Worm (Caenorhabditis elegans) whole organism, L1 larva: ENCODE results near the gene lag-2.

Experiments
- ceh-8 ChIP-seq: fragments of 200-800 bp; sonication (Bioruptor generic); optimal IDR thresholded peaks from 2 replicates; lab custom pipeline; 2018; ENCODE audit warnings: mild to moderate bottlenecking, missing genetic modification characterization, moderate library complexity, missing compliant biosample characterization
- ceh-88 ChIP-seq: fragments of 200-800 bp; sonication (Bioruptor generic); IDR thresholded peaks from 2 replicates; pipeline ENCODE4 v1.3.6; 2022; ENCODE audit warnings: missing genetic modification characterization, missing compliant biosample characterization
- ces-1 ChIP-seq: fragments of 150-350 bp; optimal IDR thresholded peaks from 2 replicates; lab custom pipeline; 2014; ENCODE audit warnings: missing biosample characterization, missing genetic modification reagents, missing genetic modification characterization
- nhr-28 ChIP-seq: fragments of 150-350 bp; optimal IDR thresholded peaks from 2 replicates; lab custom pipeline; 2014; ENCODE audit warnings: missing biosample characterization, missing genetic modification characterization
- nhr-77 ChIP-seq: fragments of 150-350 bp; optimal IDR thresholded peaks from 2 replicates; lab custom pipeline; 2014; ENCODE audit warnings: missing biosample characterization, missing genetic modification characterization
- skn-1 ChIP-seq: fragments of 150-350 bp; optimal IDR thresholded peaks from 2 replicates; lab custom pipeline; 2014; ENCODE audit warnings: missing biosample characterization, missing genetic modification characterization
- unc-30 ChIP-seq: sonication (generic microtip); optimal IDR thresholded peaks from 2 replicates; lab custom pipeline; 2017; ENCODE audit warnings: missing biosample characterization, missing genetic modification characterization

DNA sequence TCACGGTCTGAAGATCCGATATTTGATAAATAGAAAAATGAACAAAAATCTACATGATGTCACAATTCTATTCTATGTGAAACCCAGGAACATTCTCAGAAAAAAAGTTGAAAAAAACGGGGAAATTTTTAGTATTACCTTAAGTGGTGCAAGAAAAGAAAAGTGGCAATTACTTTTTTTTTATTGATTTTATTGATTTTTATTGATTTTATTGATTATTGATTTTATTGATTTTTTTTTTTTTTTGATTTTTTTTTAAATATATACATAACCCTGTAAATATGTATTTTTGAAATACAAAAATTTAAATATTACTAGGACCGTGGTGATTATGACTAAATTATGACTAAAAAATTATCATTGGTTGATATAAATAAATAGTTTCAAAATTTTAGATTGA, 16.5 kb upstream of the lag-2 start:
- no peak for TF ChIP-seq ces-1 (GFP tag; lab: Kevin White, UChicago)
- no peak for TF ChIP-seq ceh-8 (GFP tag; lab: Kevin White, UChicago)
- no peak for TF ChIP-seq unc-30 (tag; lab: Kevin White, UChicago)
- no peak for TF ChIP-seq nhr-77
- no peak for TF ChIP-seq skn-1
- TF ChIP-seq ceh-88 (GFP tag; lab: Robert Waterston, UW) = no peak
- no peak for TF ChIP-seq nhr-28 (tag; lab: Kevin White, UChicago)
